Fruit fly (Drosophila melanogaster) S2 (cell line): ENCODE data around the gene Tace.

Experiments used
- CG8478 ChIP-seq: fragments of >200 bp; optimal IDR thresholded peaks from 2 replicates; lab custom pipeline; 2018
- CTCF ChIP-seq, 2 experiments: fragments of >200 bp; optimal IDR thresholded peaks; 2 replicates each; lab custom pipeline; 2018

DNA sequence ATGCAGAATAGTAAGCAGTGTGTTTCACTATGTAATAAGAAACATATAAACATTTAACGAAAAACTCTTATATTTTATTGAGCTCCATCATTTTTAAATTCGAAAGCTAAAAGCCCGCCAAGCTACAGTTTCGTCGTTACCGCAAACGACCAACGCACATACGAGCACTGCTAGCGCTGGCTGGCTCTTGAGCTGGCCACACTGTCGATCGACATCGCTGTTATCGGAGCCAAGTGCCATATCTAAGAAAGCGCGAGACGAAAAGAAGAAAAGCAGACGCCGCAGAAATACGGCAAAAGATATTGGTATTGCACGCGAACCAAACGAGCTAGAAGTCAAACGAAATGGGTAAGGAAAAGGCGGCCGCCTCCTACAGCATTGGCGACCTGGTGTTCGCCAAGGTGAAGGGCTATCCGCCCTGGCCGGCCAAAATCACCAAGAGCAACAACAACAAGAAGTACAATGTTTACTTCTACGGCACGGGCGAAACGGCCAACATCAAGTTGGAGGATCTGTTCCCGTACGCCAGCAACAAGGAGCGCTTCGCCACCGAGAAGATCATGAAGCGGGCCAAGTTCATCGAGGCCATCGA lies 52.2 kb downstream of the Tace start, which contains the start of gene Jasper:
- TF ChIP-seq CTCF (optimal IDR thresholded peaks at IDR 0.05; lab: Kevin White, UChicago) (peak; percentile 10 to 43), CG8478 (lab: Kevin White, UChicago) (no peak)
